Worm (Caenorhabditis elegans): Measurements from ENCODE around the gene fbxb-108.

fbxb-108 gene

DNA sequence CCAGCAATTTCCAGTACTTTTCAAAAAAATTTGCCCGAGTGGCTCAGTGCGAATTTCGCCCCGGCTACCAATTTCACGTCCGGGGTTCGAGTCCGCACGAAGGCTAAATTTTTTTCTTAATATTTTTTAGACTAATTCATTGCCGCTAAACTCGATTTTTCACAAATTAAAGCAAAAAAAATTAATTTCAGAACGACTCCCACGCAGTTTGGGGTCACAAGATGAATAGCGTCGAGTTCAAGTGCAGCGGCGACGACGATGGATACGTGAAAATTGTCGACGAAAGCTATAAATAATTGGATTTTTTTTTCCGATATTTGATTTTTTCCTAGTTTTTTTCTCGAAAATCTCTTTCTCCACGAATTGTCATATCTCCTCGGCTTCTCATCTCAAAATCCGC, 13.5 kb upstream of the fbxb-108 start (continued):
- TF ChIP-seq efl-1 (GFP tag; optimal IDR thresholded peaks at IDR 0.05) = no peak
- TF ChIP-seq B0336.3 (GFP tag; IDR thresholded peaks at IDR 0.05) = peak; percentile 51; the same call in 1 of the 2 replicates
- TF ChIP-seq hrde-1 (tag; optimal IDR thresholded peaks at IDR 0.05; ENCODE audit: borderline replicate concordance) = peak; percentile 19
- TF ChIP-seq ztf-28 (GFP tag; IDR thresholded peaks at IDR 0.05) = no peak
- no peak for TF ChIP-seq snpc-1.3 (tag; optimal IDR thresholded peaks at IDR 0.05; ENCODE audit: insufficient read depth)
- no peak for TF ChIP-seq ceh-100 (GFP tag; IDR thresholded peaks at IDR 0.05)

DNA sequence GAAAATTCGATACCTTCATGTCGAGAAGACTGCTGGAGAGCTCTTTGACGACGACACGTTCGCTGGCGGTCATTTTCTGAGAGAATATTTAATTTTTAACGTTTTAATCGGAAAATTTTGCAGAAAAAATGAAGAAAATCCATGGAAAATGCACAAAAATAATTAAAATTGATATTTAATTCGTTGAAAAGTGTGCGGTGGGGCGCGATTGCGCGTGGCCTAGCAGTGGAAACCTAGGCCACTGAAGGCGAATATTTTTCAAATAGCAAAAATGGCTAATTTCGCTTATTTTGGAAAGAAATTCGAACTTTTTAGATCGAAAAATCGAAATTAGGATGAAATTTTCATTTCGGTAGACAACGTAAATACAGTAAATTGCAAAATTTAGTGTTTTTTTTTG, 12.2 kb upstream of the fbxb-108 start, which contains the start of gene F29A7.6:
TSS of gene F29A7.6 (minus strand) at position 76 of the 400 bp plus-strand sequence.
- TF ChIP-seq tlf-1 (GFP tag; optimal IDR thresholded peaks at IDR 0.05) (no peak), F10E7.11 (tag; optimal IDR thresholded peaks at IDR 0.05) (no peak), hmg-20 (GFP tag; IDR thresholded peaks at IDR 0.05) (no peak), attf-6 (GFP tag; IDR thresholded peaks at IDR 0.05) (no peak), sea-2 (GFP tag; IDR thresholded peaks at IDR 0.05) (no peak), die-1 (tag; optimal IDR thresholded peaks at IDR 0.05) (no peak), C17E4.6 (GFP tag; IDR thresholded peaks at IDR 0.05) (no peak), hmg-1.2 (GFP tag; IDR thresholded peaks at IDR 0.05) (no peak), ztf-25 (GFP tag; IDR thresholded peaks at IDR 0.05) (no peak), nhr-120 (GFP tag; IDR thresholded peaks at IDR 0.05) (no peak), dox-1 (GFP tag; IDR thresholded peaks at IDR 0.05) (peak; percentile 63; the same call in 1 of the 2 replicates), F22D6.2 (tag; optimal IDR thresholded peaks at IDR 0.05) (no peak), pbrm-1 (GFP tag; IDR thresholded peaks at IDR 0.05) (no peak), let-526 (GFP tag; IDR thresholded peaks at IDR 0.05) (no peak), rpc-1 (optimal IDR thresholded peaks at IDR 0.05) (no peak), rpc-1 (tag; optimal IDR thresholded peaks at IDR 0.05) (no peak), mel-28 (tag; optimal IDR thresholded peaks at IDR 0.05; ENCODE audit: borderline replicate concordance) (no peak), pha-4 (tag; optimal IDR thresholded peaks at IDR 0.05) (no peak), Y56A3A.18 (GFP tag; IDR thresholded peaks at IDR 0.05) (no peak), gei-17 (GFP tag; optimal IDR thresholded peaks at IDR 0.05) (no peak), F23B12.7 (tag; optimal IDR thresholded peaks at IDR 0.05; ENCODE audit: insufficient read depth) (no peak), K11D2.4 (GFP tag; IDR thresholded peaks at IDR 0.05) (no peak), ceh-91 (GFP tag; IDR thresholded peaks at IDR 0.05) (no peak), bed-2 (GFP tag; IDR thresholded peaks at IDR 0.05) (0 out of 2 replicates have a peak, but pooled peaks have one; percentile 55), ztf-28 (GFP tag; IDR thresholded peaks at IDR 0.05) (peak; percentile 69; the same call in 1 of the 2 replicates), ekl-4 (GFP tag; IDR thresholded peaks at IDR 0.05) (no peak), unc-130 (GFP tag; optimal IDR thresholded peaks at IDR 0.05) (peak; percentile 35), nhr-80 (tag; optimal IDR thresholded peaks at IDR 0.05) (no peak), F37B4.10 (GFP tag; IDR thresholded peaks at IDR 0.05) (no peak), atf-7 (tag; optimal IDR thresholded peaks at IDR 0.05) (no peak), B0261.1 (tag; optimal IDR thresholded peaks at IDR 0.05) (no peak), somi-1 (GFP tag; optimal IDR thresholded peaks at IDR 0.05) (no peak), tbp1 (GFP tag; optimal IDR thresholded peaks at IDR 0.05) (peak; percentile 21), F39B2.1 (GFP tag; IDR thresholded peaks at IDR 0.05) (no peak), nhr-27 (tag; optimal IDR thresholded peaks at IDR 0.05) (no peak), F49E8.2 (tag; optimal IDR thresholded peaks at IDR 0.05; ENCODE audit: insufficient read depth) (no peak), madf-3 (GFP tag; IDR thresholded peaks at IDR 0.05) (no peak), lin-54 (GFP tag; optimal IDR thresholded peaks at IDR 0.05) (peak; percentile 55), bed-1 (GFP tag; IDR thresholded peaks at IDR 0.05) (no peak), lsy-27 (tag; optimal IDR thresholded peaks at IDR 0.05; ENCODE audit: borderline replicate concordance, insufficient read depth) (no peak), nfyb-1 (GFP tag; IDR thresholded peaks at IDR 0.05) (no peak), aptf-2 (GFP tag; conservative IDR thresholded peaks at IDR 0.05) (peak; percentile 54; the same call in 1 of the 2 replicates), B0035.1 (tag; optimal IDR thresholded peaks at IDR 0.05) (no peak)

All from whole organism, young adult.